Fruit fly (Drosophila melanogaster) whole organism, pupa: ENCODE data around the gene CG13733.

Experiments
- CG10348 ChIP-seq: fragments of 200-800 bp; sonication (Bioruptor generic); IDR thresholded peaks from 2 replicates; pipeline ENCODE4 v1.3.6; 2022; ENCODE audit warnings: missing biosample characterization, missing genetic modification characterization
- CG12605 ChIP-seq: fragments of 200-800 bp; sonication (Bioruptor generic); IDR thresholded peaks from 2 replicates; pipeline ENCODE4 v1.3.6; 2022; ENCODE audit warnings: missing biosample characterization, missing genetic modification characterization
- CG13204 ChIP-seq: fragments of 200-800 bp; sonication (Bioruptor generic); optimal IDR thresholded peaks from 2 replicates; lab custom pipeline; 2018; ENCODE audit warnings: missing biosample characterization, mild to moderate bottlenecking, missing genetic modification characterization, moderate library complexity
- CG15710 ChIP-seq: fragments of 200-800 bp; sonication (Bioruptor generic); optimal IDR thresholded peaks from 2 replicates; lab custom pipeline; 2018; ENCODE audit warnings: missing biosample characterization, mild to moderate bottlenecking, missing genetic modification characterization, moderate library complexity
- CG32121 ChIP-seq: fragments of 200-800 bp; sonication (Bioruptor generic); IDR thresholded peaks from 2 replicates; pipeline ENCODE4 v1.3.6; 2022; ENCODE audit warnings: missing biosample characterization, missing genetic modification characterization
- CG4496 ChIP-seq: fragments of 200-800 bp; sonication (Bioruptor generic); IDR thresholded peaks from 3 replicates; pipeline ENCODE4 v1.3.6; 2022; ENCODE audit warnings: missing biosample characterization, missing genetic modification characterization
- CG9948 ChIP-seq: fragments of 200-800 bp; sonication (Bioruptor generic); optimal IDR thresholded peaks from 2 replicates; lab custom pipeline; 2018; ENCODE audit warnings: missing biosample characterization, mild to moderate bottlenecking, missing genetic modification characterization, moderate library complexity
- Pif1A ChIP-seq: fragments of 200-800 bp; sonication (Bioruptor generic); optimal IDR thresholded peaks from 3 replicates; lab custom pipeline; 2016; ENCODE audit warnings: missing biosample characterization, missing genetic modification characterization
- Snoo ChIP-seq: fragments of 200-800 bp; sonication (Bioruptor generic); optimal IDR thresholded peaks from 3 replicates; lab custom pipeline; 2017; ENCODE audit warnings: missing biosample characterization, mild to moderate bottlenecking, missing genetic modification characterization, inconsistent platforms
- fd96Ca ChIP-seq: fragments of 200-800 bp; sonication (Bioruptor generic); IDR thresholded peaks from 3 replicates; pipeline ENCODE4 v1.3.6; 2022; ENCODE audit warnings: missing biosample characterization, missing genetic modification characterization
- gl ChIP-seq: fragments of 200-800 bp; sonication (Bioruptor generic); optimal IDR thresholded peaks from 2 replicates; lab custom pipeline; 2018; ENCODE audit warnings: missing biosample characterization, mild to moderate bottlenecking, missing genetic modification characterization

DNA sequence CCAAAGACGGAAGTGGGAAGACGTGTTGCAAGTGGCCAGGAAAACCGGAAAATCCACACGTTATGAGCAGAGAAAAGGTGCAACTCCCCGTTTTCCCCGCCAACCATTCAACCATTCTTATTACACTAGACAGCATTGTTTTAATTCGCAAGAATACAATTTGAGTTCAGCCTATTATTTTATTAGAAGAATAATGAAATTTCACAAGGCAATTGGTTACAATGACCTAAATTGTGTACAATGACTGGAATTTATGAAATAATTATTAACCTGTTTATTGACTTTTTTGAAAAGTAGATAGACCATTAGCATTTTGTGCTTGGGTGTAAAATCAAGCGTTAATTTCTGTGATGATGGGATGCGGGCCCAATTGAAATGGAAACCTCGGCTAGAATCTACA lies 25.8 kb upstream of the CG13733 start:
- TF ChIP-seq CG32121 (GFP tag; lab: Robert Waterston, UW) (0 out of 2 replicates have a peak, but pooled peaks have one; percentile 27), Pif1A (GFP tag; lab: Kevin White, UChicago) (no peak), CG4496 (GFP tag; lab: Robert Waterston, UW) (peak; percentile 19; the same call in 1 of the 3 replicates), CG9948 (tag; lab: Kevin White, UChicago) (peak; percentile 14), CG15710 (tag; lab: Kevin White, UChicago) (no peak), gl (tag; lab: Kevin White, UChicago) (no peak), fd96Ca (GFP tag; lab: Robert Waterston, UW) (no peak), CG12605 (no peak; the same call in 1 of the 2 replicates), CG13204 (no peak), Snoo (tag; lab: Kevin White, UChicago) (no peak), CG10348 (no peak)
